Worm (Caenorhabditis elegans): Measurements from ENCODE around the gene R02F11.10.
"Not testable (repeated sequence)": the region's sequence is repeated elsewhere in the genome, so short reads cannot be mapped to it uniquely, and the experiment has no call there.

The R02F11.10 gene

DNA sequence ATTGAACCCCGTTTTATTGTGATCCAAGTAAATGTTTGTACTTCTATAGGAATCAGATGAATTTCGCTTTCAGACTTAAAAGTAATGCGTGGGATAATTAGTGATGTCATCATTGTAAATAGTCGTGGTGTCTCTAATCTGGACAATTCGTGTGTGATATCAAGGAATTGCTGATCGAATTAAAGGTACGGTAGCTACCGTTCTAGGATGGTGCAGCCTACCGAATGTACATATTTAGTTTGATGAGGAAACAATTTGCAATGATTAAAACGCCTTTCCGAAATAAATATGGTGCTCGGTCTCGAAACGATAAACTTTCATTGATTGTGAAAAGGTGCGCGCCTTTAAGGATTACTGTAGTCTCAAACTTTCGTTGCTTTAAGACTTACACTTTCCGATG is 30.4 kb upstream of the R02F11.10 start:
- TF ChIP-seq hrde-1 (tag; optimal IDR thresholded peaks at IDR 0.05; ENCODE audit: borderline replicate concordance) = peak; percentile 10
- no peak for TF ChIP-seq Y79H2A.3 (GFP tag; conservative IDR thresholded peaks at IDR 0.05)
- no peak for TF ChIP-seq fkh-3 (tag; optimal IDR thresholded peaks at IDR 0.05)
- no peak for TF ChIP-seq ztf-18 (tag; optimal IDR thresholded peaks at IDR 0.05)
- peak; percentile 14; the same call in 1 of the 2 replicates for TF ChIP-seq hmg-1.2 (GFP tag; IDR thresholded peaks at IDR 0.05)
- TF ChIP-seq lin-35 (GFP tag; optimal IDR thresholded peaks at IDR 0.05) = peak in 1 of 3 experiments; percentile 17
- peak; percentile 15 for TF ChIP-seq F49E8.2 (tag; optimal IDR thresholded peaks at IDR 0.05; ENCODE audit: insufficient read depth)
- TF ChIP-seq nfya-1 (tag; optimal IDR thresholded peaks at IDR 0.05; ENCODE audit: borderline replicate concordance, insufficient read depth) = no peak
- TF ChIP-seq somi-1 (GFP tag; optimal IDR thresholded peaks at IDR 0.05) = no peak
- TF ChIP-seq ama-1 (optimal IDR thresholded peaks at IDR 0.05) = no peak
- peak in 1 of 2 experiments; percentile 37 for TF ChIP-seq ama-1 (GFP tag; optimal IDR thresholded peaks at IDR 0.05)
- TF ChIP-seq ceh-79 (tag; optimal IDR thresholded peaks at IDR 0.05) = no peak
- TF ChIP-seq madf-3 (GFP tag; IDR thresholded peaks at IDR 0.05) = peak; percentile 78; the same call in 1 of the 2 replicates
- peak; percentile 21 for TF ChIP-seq him-1 (tag; optimal IDR thresholded peaks at IDR 0.05)
- TF ChIP-seq attf-6 (GFP tag; IDR thresholded peaks at IDR 0.05) = peak; percentile 47; the same call in 1 of the 2 replicates
- peak; percentile 79 for TF ChIP-seq Y53G8AR.9 (GFP tag; conservative IDR thresholded peaks at IDR 0.05)
- peak; percentile 74 for TF ChIP-seq hsf-1 (GFP tag; IDR thresholded peaks at IDR 0.05)
- TF ChIP-seq rcor-1 (GFP tag; IDR thresholded peaks at IDR 0.05) = peak; percentile 46; the same call in 1 of the 2 replicates
- no peak for TF ChIP-seq let-607 (tag; optimal IDR thresholded peaks at IDR 0.05)
- no peak for TF ChIP-seq nhr-80 (tag; optimal IDR thresholded peaks at IDR 0.05)
- no peak for TF ChIP-seq ZK185.1 (tag; optimal IDR thresholded peaks at IDR 0.05; ENCODE audit: poor library complexity, severe bottlenecking)
- TF ChIP-seq F33H1.4 (GFP tag; IDR thresholded peaks at IDR 0.05) = 0 out of 2 replicates have a peak, but pooled peaks have one; percentile 21
- no peak for TF ChIP-seq tbp1 (GFP tag; optimal IDR thresholded peaks at IDR 0.05)
- peak; percentile 2 for TF ChIP-seq T26A5.8 (tag; optimal IDR thresholded peaks at IDR 0.05)
- TF ChIP-seq K11D2.4 (GFP tag; IDR thresholded peaks at IDR 0.05) = no peak
- peak; percentile 52; the same call in 1 of the 2 replicates for TF ChIP-seq ekl-4 (GFP tag; IDR thresholded peaks at IDR 0.05)
- no peak for TF ChIP-seq ztf-22 (GFP tag; optimal IDR thresholded peaks at IDR 0.05)
- TF ChIP-seq madf-6 (GFP tag; IDR thresholded peaks at IDR 0.05) = peak; percentile 63
- peak; percentile 76; the same call in 1 of the 2 replicates for TF ChIP-seq F39B2.1 (GFP tag; IDR thresholded peaks at IDR 0.05)
- TF ChIP-seq Y95B8A.8 (GFP tag; IDR thresholded peaks at IDR 0.05) = 0 out of 2 replicates have a peak, but pooled peaks have one; percentile 39
- 0 out of 2 replicates have a peak, but pooled peaks have one; percentile 3 for TF ChIP-seq hmg-20 (GFP tag; IDR thresholded peaks at IDR 0.05)
- no peak for TF ChIP-seq ztf-28 (GFP tag; IDR thresholded peaks at IDR 0.05)

ce11 chrV:4760674-4761073 is 28.2 kb upstream of the R02F11.10 start, which contains the start of gene bgnt-1.4:
Gene bgnt-1.4 (plus strand): TSS chrV:4760974.
- TF ChIP-seq unc-130 (GFP tag; optimal IDR thresholded peaks at IDR 0.05); T07F8.4 (tag; optimal IDR thresholded peaks at IDR 0.05); mcd-1 (GFP tag; IDR thresholded peaks at IDR 0.05): not testable (repeated sequence)

ce11 chrV:4766501-4766900 is 22.4 kb upstream of the R02F11.10 start, which contains the start of gene C18G1.8:
Gene C18G1.8 (minus strand): TSS chrV:4766601.
- TF ChIP-seq F57A8.1 (GFP tag; optimal IDR thresholded peaks at IDR 0.05) = no peak
- no peak for TF ChIP-seq tbp1 (GFP tag; optimal IDR thresholded peaks at IDR 0.05)
- TF ChIP-seq hlh-12 (tag; optimal IDR thresholded peaks at IDR 0.05) = no peak
- TF ChIP-seq nfyb-1 (GFP tag; IDR thresholded peaks at IDR 0.05) = no peak
- no peak for TF ChIP-seq hmg-1.2 (GFP tag; IDR thresholded peaks at IDR 0.05)
- no peak for TF ChIP-seq dox-1 (GFP tag; IDR thresholded peaks at IDR 0.05)
- no peak for TF ChIP-seq F49E8.2 (tag; optimal IDR thresholded peaks at IDR 0.05; ENCODE audit: insufficient read depth)
- no peak for TF ChIP-seq nhr-179 (tag; optimal IDR thresholded peaks at IDR 0.05)
- no peak for TF ChIP-seq T07F8.4 (tag; optimal IDR thresholded peaks at IDR 0.05)
- no peak for TF ChIP-seq nhr-120 (GFP tag; IDR thresholded peaks at IDR 0.05)
- TF ChIP-seq B0019.2 (GFP tag; conservative IDR thresholded peaks at IDR 0.05) = no peak
- TF ChIP-seq aptf-3 (GFP tag; IDR thresholded peaks at IDR 0.05) = no peak
- TF ChIP-seq zfh-2 (GFP tag; conservative IDR thresholded peaks at IDR 0.05) = no peak
- no peak for TF ChIP-seq ccch-3 (GFP tag; optimal IDR thresholded peaks at IDR 0.05)
- no peak for TF ChIP-seq F10E7.11 (tag; optimal IDR thresholded peaks at IDR 0.05)
- TF ChIP-seq ekl-4 (GFP tag; IDR thresholded peaks at IDR 0.05) = no peak
- no peak for TF ChIP-seq mxl-1 (tag; optimal IDR thresholded peaks at IDR 0.05)
